Worm (Caenorhabditis elegans) whole organism, early embryonic: ENCODE data around the gene D1014.5.

ENCODE experiments used
- F13C5.2 ChIP-seq: sonication (generic microtip); optimal IDR thresholded peaks from 2 replicates; lab custom pipeline; 2017; ENCODE audit warnings: mild to moderate bottlenecking, missing genetic modification characterization, inconsistent platforms, missing compliant biosample characterization
- ama-1 ChIP-seq: fragments of 150-350 bp; optimal IDR thresholded peaks from 2 replicates; lab custom pipeline; 2014
- hnd-1 ChIP-seq: sonication (generic microtip); optimal IDR thresholded peaks from 2 replicates; lab custom pipeline; 2016; ENCODE audit warnings: missing genetic modification characterization, missing compliant biosample characterization
- scrt-1 ChIP-seq: fragments of 200-800 bp; sonication (Bioruptor generic); IDR thresholded peaks from 2 replicates; pipeline ENCODE4 v1.3.6; 2022; ENCODE audit warnings: missing genetic modification characterization, missing compliant biosample characterization

- TF ChIP-seq F13C5.2 (tag; lab: Kevin White, UChicago) (no peak), scrt-1 (GFP tag; lab: Robert Waterston, UW) (no peak), ama-1 (lab: Kevin White, UChicago) (no peak), hnd-1 (tag; lab: Kevin White, UChicago) (no peak)
Measured at ce11 chrV:8170300-8170699, 46.8 kb downstream of the D1014.5 start.
